Fruit fly (Drosophila melanogaster) whole organism, wandering third instar larva: ENCODE data around the gene TAF1B.

Experiments
- Abd-B ChIP-seq: fragments of >200 bp; optimal IDR thresholded peaks from 2 replicates; lab custom pipeline; 2017; ENCODE audit warnings: missing biosample characterization, missing genetic modification characterization
- Dfd ChIP-seq: fragments of >200 bp; optimal IDR thresholded peaks from 2 replicates; lab custom pipeline; 2017; ENCODE audit warnings: missing biosample characterization, missing genetic modification characterization
- Dif ChIP-seq: fragments of 200-275, 200-300 bp; sonication (Bioruptor generic); optimal IDR thresholded peaks from 2 replicates; lab custom pipeline; 2018; ENCODE audit warnings: missing biosample characterization, missing genetic modification characterization; ENCODE audit not compliant: partially characterized antibody
- Hr78 ChIP-seq: fragments of >200 bp; optimal IDR thresholded peaks from 2 replicates; lab custom pipeline; 2017; ENCODE audit warnings: missing biosample characterization, missing genetic modification characterization
- Jra ChIP-seq: sonication (Bioruptor generic); optimal IDR thresholded peaks from 2 replicates; lab custom pipeline; 2016; ENCODE audit warnings: missing biosample characterization, missing genetic modification characterization
- br ChIP-seq: fragments of 200-800 bp; sonication (Bioruptor generic); optimal IDR thresholded peaks from 2 replicates; lab custom pipeline; 2016; ENCODE audit warnings: missing biosample characterization, missing genetic modification characterization
- fru ChIP-seq: fragments of 200-800 bp; sonication (Bioruptor generic); optimal IDR thresholded peaks from 3 replicates; lab custom pipeline; 2016; ENCODE audit warnings: missing biosample characterization, mild to moderate bottlenecking, missing genetic modification characterization
- h ChIP-seq: fragments of 200-800 bp; sonication (Bioruptor generic); optimal IDR thresholded peaks from 3 replicates; lab custom pipeline; 2016; ENCODE audit warnings: missing biosample characterization, mild to moderate bottlenecking, missing genetic modification characterization
- tai ChIP-seq: sonication (Bioruptor generic); optimal IDR thresholded peaks from 2 replicates; lab custom pipeline; 2016; ENCODE audit warnings: missing biosample characterization, missing genetic modification characterization

DNA sequence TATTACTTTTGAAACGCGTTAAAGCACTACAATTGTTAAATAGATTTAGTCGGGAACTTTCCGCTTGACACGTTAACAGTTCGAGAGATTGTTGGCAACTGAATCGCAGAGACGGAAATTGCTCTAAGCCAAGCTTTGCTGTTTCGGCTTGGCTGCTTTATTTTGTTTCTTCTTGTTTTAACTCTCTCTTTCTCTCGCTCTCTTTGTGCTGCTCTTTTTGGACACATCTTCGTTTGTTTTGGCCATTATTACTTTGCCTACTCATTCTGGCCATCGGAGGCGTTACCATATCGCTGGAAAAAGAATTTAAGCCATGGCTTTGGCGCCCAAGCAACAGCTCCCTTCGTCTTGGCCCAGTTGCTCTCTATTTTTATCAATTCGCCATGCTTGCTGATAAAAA, 45.5 kb upstream of the TAF1B start, which contains the start of gene CG12814:
- no peak for TF ChIP-seq Jra (GFP tag; lab: Kevin White, UChicago)
- peak; percentile 11 for TF ChIP-seq fru (GFP tag; lab: Kevin White, UChicago)
- TF ChIP-seq Dfd (GFP tag; lab: Kevin White, UChicago): no peak
- TF ChIP-seq Abd-B (GFP tag; lab: Kevin White, UChicago): no peak
- TF ChIP-seq Hr78 (GFP tag; lab: Kevin White, UChicago): no peak
- TF ChIP-seq h: no peak
- TF ChIP-seq tai (GFP tag; lab: Kevin White, UChicago): no peak
- peak; percentile 43 for TF ChIP-seq Dif (GFP tag; lab: Kevin White, UChicago)
- no peak for TF ChIP-seq br (GFP tag; lab: Kevin White, UChicago)
